Fruit fly (Drosophila melanogaster): ENCODE data around the gene SelR.
A peak's percentile ranks its signal among the peaks of the same experiment; 100 is the strongest.

The SelR gene

DNA sequence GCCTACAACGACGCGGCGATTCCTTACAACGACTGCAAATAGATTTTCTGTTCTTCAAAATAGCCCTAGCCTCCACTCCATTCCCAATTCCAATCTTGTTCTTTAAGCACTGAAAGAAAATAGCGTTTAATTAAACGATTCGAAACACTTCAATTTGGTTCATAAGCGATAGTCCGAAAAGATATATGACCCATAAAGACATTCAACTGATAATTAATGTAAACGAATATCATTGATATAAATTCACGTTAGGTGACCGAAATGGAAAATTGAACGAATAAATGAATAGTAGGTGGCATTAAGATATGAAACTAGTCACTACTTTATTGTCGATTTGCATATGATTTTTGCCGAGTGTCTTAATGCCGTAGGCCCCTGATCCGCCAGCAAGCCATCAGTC is 38.7 kb downstream of the SelR start:
- TF ChIP-seq CG11617 (GFP tag; optimal IDR thresholded peaks at IDR 0.05) (no peak), CG1620 (GFP tag; optimal IDR thresholded peaks at IDR 0.05) (no peak), CG14711 (tag; optimal IDR thresholded peaks at IDR 0.05) (no peak), cnc (optimal IDR thresholded peaks at IDR 0.05) (no peak), pad (GFP tag; optimal IDR thresholded peaks at IDR 0.05) (no peak), CG33017 (tag; optimal IDR thresholded peaks at IDR 0.05) (no peak), bab1 (GFP tag; optimal IDR thresholded peaks at IDR 0.05) (no peak)

dm6 chr3R:10828688-10829087 is 39.8 kb downstream of the SelR start:
- TF ChIP-seq CG7045 (GFP tag; optimal IDR thresholded peaks at IDR 0.05) = no peak
- TF ChIP-seq CG14711 (tag; optimal IDR thresholded peaks at IDR 0.05) = no peak
- TF ChIP-seq tj (GFP tag; optimal IDR thresholded peaks at IDR 0.05) = no peak
- TF ChIP-seq toe (GFP tag; optimal IDR thresholded peaks at IDR 0.05) = no peak
- TF ChIP-seq Mnt (GFP tag; optimal IDR thresholded peaks at IDR 0.05) = no peak
- no peak for TF ChIP-seq Clk (GFP tag; optimal IDR thresholded peaks at IDR 0.05)
- no peak for TF ChIP-seq CG7101 (tag; optimal IDR thresholded peaks at IDR 0.05)
- TF ChIP-seq Hr96 (GFP tag; optimal IDR thresholded peaks at IDR 0.05) = no peak
- no peak for TF ChIP-seq pad (GFP tag; optimal IDR thresholded peaks at IDR 0.05)
- TF ChIP-seq cnc (optimal IDR thresholded peaks at IDR 0.05) = no peak
- no peak for TF ChIP-seq CG11617 (GFP tag; optimal IDR thresholded peaks at IDR 0.05)
- no peak for TF ChIP-seq CG5204 (GFP tag; optimal IDR thresholded peaks at IDR 0.05)
- TF ChIP-seq CG12768 (GFP tag; optimal IDR thresholded peaks at IDR 0.05) = no peak
- no peak for TF ChIP-seq ovo (GFP tag; optimal IDR thresholded peaks at IDR 0.05)
- no peak for TF ChIP-seq cic (GFP tag; optimal IDR thresholded peaks at IDR 0.05)
- TF ChIP-seq CG33017 (tag; optimal IDR thresholded peaks at IDR 0.05) = no peak

- TF ChIP-seq pad (GFP tag; optimal IDR thresholded peaks at IDR 0.05) (no peak), bab1 (GFP tag; optimal IDR thresholded peaks at IDR 0.05) (peak; percentile 51), tj (GFP tag; optimal IDR thresholded peaks at IDR 0.05) (peak; percentile 94), Hr96 (GFP tag; optimal IDR thresholded peaks at IDR 0.05) (no peak), CG7045 (GFP tag; optimal IDR thresholded peaks at IDR 0.05) (peak; percentile 10)
Measured at dm6 chr3R:10826796-10827524, 41.5 kb downstream of the SelR start, which contains the start of gene Cad86C. Gene Cad86C (plus strand): TSS chr3R:10827079.

- TF ChIP-seq toe (GFP tag; optimal IDR thresholded peaks at IDR 0.05) (no peak), CG12768 (GFP tag; optimal IDR thresholded peaks at IDR 0.05) (no peak), kay (GFP tag; ENCODE audit: borderline replicate concordance) (peak; percentile 82)
Measured at dm6 chr3R:10815032-10815431, 53.4 kb downstream of the SelR start, which contains the start of the genes CG14693 and TTLL15. Gene CG14693 (minus strand): TSS chr3R:10815047. Gene TTLL15 (plus strand): TSS chr3R:10815288.

Measured in whole organism, adult.